Worm (Caenorhabditis elegans) whole organism, L4 larva: ENCODE measurements around the gene wago-10.

Experiments used
- T26A8.4 ChIP-seq: fragments of 200-800 bp; sonication (Bioruptor generic); IDR thresholded peaks from 2 replicates; pipeline ENCODE4 v1.3.6; 2022; ENCODE audit warnings: missing genetic modification characterization, missing compliant biosample characterization
- aly-2 ChIP-seq: sonication (generic microtip); optimal IDR thresholded peaks from 2 replicates; lab custom pipeline; 2018; ENCODE audit warnings: missing biosample characterization, missing genetic modification characterization
- ceh-82 ChIP-seq: sonication (generic microtip); optimal IDR thresholded peaks from 2 replicates; lab custom pipeline; 2017; ENCODE audit warnings: missing biosample characterization, missing genetic modification characterization
- ces-1 ChIP-seq: fragments of 150-350 bp; sonication (generic microtip); optimal IDR thresholded peaks from 4 replicates; lab custom pipeline; 2014; ENCODE audit warnings: missing biosample characterization, missing genetic modification reagents, missing genetic modification characterization
- daf-8 ChIP-seq: fragments of 200-800 bp; sonication (Bioruptor generic); IDR thresholded peaks from 2 replicates; pipeline ENCODE4 v1.3.6; 2022; ENCODE audit warnings: missing genetic modification characterization, missing compliant biosample characterization
- hlh-30 ChIP-seq: sonication (generic microtip); optimal IDR thresholded peaks from 2 replicates; lab custom pipeline; 2017; ENCODE audit warnings: antibody characterized with exemption, mild to moderate bottlenecking, missing genetic modification characterization, missing compliant biosample characterization; ENCODE audit not compliant: insufficient read depth
- lin-13 ChIP-seq: fragments of 150-350 bp; optimal IDR thresholded peaks from 2 replicates; lab custom pipeline; 2014; ENCODE audit warnings: missing biosample characterization, missing genetic modification reagents, missing genetic modification characterization
- lin-39 ChIP-seq: fragments of 150-350 bp; optimal IDR thresholded peaks from 2 replicates; lab custom pipeline; 2014; ENCODE audit warnings: missing biosample characterization, missing genetic modification reagents, missing genetic modification characterization
- nhr-28 ChIP-seq: fragments of 150-350 bp; optimal IDR thresholded peaks from 2 replicates; lab custom pipeline; 2014; ENCODE audit warnings: missing biosample characterization, missing genetic modification characterization
- snpc-4 ChIP-seq: fragments of 150-350 bp; optimal IDR thresholded peaks from 2 replicates; lab custom pipeline; 2014; ENCODE audit warnings: missing biosample characterization, missing genetic modification characterization
- unc-130 ChIP-seq: sonication (generic microtip); optimal IDR thresholded peaks from 2 replicates; lab custom pipeline; 2016; ENCODE audit warnings: missing genetic modification reagents, missing genetic modification characterization, missing compliant biosample characterization
- unc-62 ChIP-seq, 3 experiments: fragments of 150-350 bp in 1 of 3; sonication (generic microtip); optimal IDR thresholded peaks in 2 of 3; peaks in 1 of 3; 1 replicate in 1 of 3; 2 replicates in 2 of 3; lab custom pipeline; 2014 to 2017; ENCODE audit warnings: missing biosample characterization in 3 of 3, missing genetic modification characterization in 3 of 3, missing genetic modification reagents in 3 of 3, missing genotype in 1 of 3
- vab-7 ChIP-seq: fragments of 200-800 bp; sonication (Bioruptor generic); IDR thresholded peaks from 2 replicates; pipeline ENCODE4 v1.3.6; 2022; ENCODE audit warnings: missing genetic modification reagents, missing genetic modification characterization, missing compliant biosample characterization
- ztf-11 ChIP-seq: fragments of 150-350 bp; optimal IDR thresholded peaks from 2 replicates; lab custom pipeline; 2014; ENCODE audit warnings: missing biosample characterization, missing genetic modification characterization

- TF ChIP-seq lin-39 (tag; lab: Kevin White, UChicago) (no peak), T26A8.4 (GFP tag; lab: Robert Waterston, UW) (no peak), ces-1 (GFP tag; lab: Kevin White, UChicago) (no peak), unc-62 (GFP tag; optimal IDR thresholded peaks at IDR 0.05 in 1 of 2; lab: Kevin White, UChicago) (no peak), unc-62 (tag; optimal IDR thresholded peaks at IDR 0.05; lab: Kevin White, UChicago) (no peak), aly-2 (tag; lab: Kevin White, UChicago) (no peak), hlh-30 (tag; lab: Kevin White, UChicago) (no peak), nhr-28 (tag; lab: Kevin White, UChicago) (no peak), unc-130 (no peak), ceh-82 (tag; lab: Kevin White, UChicago) (no peak), lin-13 (GFP tag; lab: Kevin White, UChicago) (no peak), ztf-11 (no peak), vab-7 (no peak), snpc-4 (tag; lab: Kevin White, UChicago) (no peak), daf-8 (GFP tag; lab: Robert Waterston, UW) (no peak)
These were observed 40.0 kb upstream of the wago-10 start for ce11 chrV:303271-303670.
